Fruit fly (Drosophila melanogaster) S2 (cell line): ENCODE measurements around the gene alpha-Man-IIb.

Experiments
- CG8478 ChIP-seq: fragments of >200 bp; optimal IDR thresholded peaks from 2 replicates; lab custom pipeline; 2018
- CTCF ChIP-seq, 2 experiments: fragments of >200 bp; optimal IDR thresholded peaks; 2 replicates each; lab custom pipeline; 2018

alpha-Man-IIb gene

DNA sequence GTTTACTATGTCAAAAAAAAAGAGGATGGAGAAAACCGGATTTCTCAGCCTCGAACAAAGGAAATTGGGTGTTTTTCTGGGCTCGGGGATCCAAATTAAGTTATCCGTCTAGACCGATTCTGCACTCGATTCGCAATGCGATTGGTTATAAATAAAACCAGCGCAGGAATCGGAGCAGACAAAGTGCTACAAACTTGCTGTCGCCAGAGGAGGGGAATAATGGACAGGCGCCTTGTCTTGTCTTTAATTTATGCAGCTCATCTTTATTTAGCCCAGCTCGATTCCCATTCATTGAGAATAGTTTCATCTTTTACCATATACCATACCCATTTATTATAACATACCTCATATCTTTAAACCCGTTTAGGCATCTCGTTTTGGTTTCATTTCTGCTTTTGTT lies 630 bp downstream of the alpha-Man-IIb start:
- TF ChIP-seq CTCF (optimal IDR thresholded peaks at IDR 0.05; lab: Kevin White, UChicago), result no peak
- no peak for TF ChIP-seq CG8478 (lab: Kevin White, UChicago)

DNA sequence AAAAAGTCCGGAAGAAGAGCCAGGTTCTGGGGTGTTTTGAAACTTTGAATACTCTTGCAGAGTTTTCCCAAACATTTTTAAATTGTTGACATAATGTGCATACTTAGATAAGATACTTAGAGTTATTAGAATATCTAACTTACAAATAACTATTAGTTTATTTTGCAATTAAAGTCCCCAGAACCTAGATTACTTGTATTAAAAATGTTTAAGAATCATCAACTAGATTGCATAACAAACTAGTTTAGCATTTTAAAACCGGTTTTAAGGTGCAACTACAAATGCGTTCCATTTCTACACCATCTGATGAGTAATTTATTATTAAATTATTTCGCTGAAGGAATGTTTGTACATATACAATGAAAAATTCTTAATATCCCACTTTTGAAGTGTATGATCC lies 2.3 kb downstream of the alpha-Man-IIb start:
- TF ChIP-seq CG8478 (lab: Kevin White, UChicago) (no peak), CTCF (optimal IDR thresholded peaks at IDR 0.05; lab: Kevin White, UChicago) (no peak)

DNA sequence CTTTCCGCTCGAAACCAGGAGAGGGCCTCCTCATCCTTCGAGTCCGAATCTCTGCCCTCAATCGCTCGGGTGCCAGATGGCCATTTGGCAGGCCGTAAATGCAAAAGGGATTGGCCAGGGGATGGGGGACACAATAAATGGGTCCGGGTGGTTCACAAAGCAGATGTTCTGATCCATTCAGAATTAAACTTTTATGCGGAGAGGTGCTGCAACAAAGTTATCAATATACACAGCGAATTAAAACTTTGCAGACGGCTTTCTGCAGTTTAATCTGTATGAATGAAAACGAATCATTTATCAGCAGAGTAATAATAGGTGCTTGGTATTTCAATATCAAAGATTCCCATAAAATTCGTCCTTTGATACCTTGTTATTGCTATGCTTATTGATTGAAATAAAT lies 3.3 kb downstream of the alpha-Man-IIb start:
- TF ChIP-seq CG8478 (lab: Kevin White, UChicago) (no peak), CTCF (optimal IDR thresholded peaks at IDR 0.05; lab: Kevin White, UChicago) (no peak)

DNA sequence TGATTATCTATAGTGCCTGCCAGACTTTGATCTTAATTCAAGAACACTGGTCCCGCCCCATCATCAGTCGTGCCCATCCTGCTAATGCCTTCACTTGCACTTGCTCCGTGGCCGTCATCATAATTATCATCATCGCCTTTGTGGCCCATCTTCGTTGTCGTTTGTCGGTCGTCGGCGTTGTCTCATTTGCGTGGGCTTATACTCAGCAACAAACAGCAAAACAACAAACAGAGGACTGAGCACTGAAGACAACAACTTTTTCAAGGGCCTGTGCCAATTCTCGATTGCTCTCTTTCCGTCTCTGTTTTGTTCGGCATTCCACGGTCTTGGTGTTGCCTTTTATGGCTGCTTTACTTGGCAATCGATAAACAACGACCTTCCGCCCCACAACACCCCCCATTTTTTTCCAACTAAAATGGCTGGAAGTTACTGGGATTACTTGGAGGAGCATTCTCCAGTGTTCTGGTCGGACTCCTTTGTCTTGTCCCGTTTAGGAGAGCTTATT lies 3.9 kb downstream of the alpha-Man-IIb start:
- TF ChIP-seq CTCF (optimal IDR thresholded peaks at IDR 0.05; lab: Kevin White, UChicago) (no peak), CG8478 (lab: Kevin White, UChicago) (no peak)

DNA sequence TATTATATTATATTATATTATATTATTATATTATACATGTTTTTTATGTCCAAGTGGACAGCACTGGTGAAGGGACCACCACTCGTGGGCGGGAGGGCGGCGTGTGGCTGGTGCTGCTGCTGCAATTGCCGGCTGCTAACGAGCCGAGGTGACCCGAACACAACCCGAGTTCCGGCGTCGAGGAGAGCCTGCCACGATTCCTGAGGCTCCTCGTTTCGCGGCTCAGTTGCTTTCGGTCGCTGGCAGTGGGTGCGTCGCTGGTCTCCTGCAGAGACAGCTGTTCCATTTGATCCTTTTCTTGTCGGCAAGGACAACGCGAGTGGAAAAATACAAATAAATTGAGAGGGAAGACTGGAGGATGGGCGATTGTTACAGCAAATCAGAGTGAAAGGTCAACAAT lies 6.3 kb downstream of the alpha-Man-IIb start:
- no peak for TF ChIP-seq CTCF (optimal IDR thresholded peaks at IDR 0.05; lab: Kevin White, UChicago)
- TF ChIP-seq CG8478 (lab: Kevin White, UChicago), result no peak

DNA sequence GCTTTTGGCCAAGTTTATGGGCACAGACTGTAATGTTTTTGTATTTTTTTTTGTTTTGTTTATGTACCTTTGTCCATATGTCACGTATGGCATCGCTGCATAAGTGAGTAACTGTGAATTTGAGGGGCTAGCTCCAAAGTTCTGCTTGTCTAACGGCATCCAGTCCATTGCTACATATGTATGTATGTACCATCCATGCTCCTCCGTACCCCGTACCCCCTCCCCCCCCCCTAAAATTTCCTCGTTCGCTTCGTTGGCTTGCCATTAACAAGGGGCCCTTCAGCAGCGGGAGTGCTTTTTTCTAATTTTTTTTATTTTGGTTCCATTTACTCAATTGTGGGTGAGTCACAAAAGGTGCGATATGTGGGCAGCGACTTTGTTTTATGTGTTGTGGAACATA lies 10.1 kb downstream of the alpha-Man-IIb start:
- TF ChIP-seq CG8478 (lab: Kevin White, UChicago) (no peak), CTCF (optimal IDR thresholded peaks at IDR 0.05; lab: Kevin White, UChicago) (no peak)

DNA sequence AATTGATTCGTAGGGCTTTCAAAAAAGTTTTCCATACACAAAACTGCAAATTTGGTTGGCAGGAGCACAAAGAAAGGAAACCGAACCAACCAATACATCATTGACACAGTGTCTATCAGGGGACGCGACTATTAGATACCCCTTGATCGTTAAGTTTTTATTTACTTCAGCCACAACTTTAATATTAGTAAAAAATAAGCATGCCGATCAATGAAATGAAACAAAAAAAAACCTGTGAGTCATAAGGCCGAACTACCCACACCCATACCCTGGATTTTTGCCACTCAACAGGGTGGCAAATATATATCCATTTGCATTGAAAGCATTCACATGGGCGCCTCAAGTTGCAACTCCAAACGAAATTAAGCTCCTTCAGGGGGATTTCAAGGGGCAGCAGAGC lies 12.2 kb downstream of the alpha-Man-IIb start:
- TF ChIP-seq CG8478 (lab: Kevin White, UChicago) (no peak), CTCF (optimal IDR thresholded peaks at IDR 0.05; lab: Kevin White, UChicago) (no peak)

DNA sequence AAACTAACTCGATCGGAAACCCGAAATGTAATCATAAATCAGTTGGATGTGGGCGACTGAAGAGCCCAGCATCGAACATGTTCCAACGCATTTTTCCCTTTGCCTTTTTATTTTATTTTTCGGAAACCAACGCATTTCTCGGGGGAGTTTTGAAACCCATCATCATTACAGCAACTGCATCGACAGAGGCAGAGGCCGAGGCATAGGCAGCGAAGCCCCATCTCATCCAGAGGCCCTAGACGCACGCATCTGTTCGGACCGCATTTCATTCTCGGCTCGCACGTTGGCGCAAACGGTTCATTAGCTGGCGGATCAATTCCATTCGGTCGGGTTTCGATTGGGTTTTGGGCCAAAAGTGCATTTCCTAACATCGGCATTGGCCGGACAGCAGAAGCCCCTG lies 21.5 kb downstream of the alpha-Man-IIb start, which contains the start of gene CG4576:
Gene CG4576, plus strand, starts transcription at position 227 of the 400 bp plus-strand sequence.
- TF ChIP-seq CG8478 (lab: Kevin White, UChicago) (no peak), CTCF (optimal IDR thresholded peaks at IDR 0.05; lab: Kevin White, UChicago) (no peak)

DNA sequence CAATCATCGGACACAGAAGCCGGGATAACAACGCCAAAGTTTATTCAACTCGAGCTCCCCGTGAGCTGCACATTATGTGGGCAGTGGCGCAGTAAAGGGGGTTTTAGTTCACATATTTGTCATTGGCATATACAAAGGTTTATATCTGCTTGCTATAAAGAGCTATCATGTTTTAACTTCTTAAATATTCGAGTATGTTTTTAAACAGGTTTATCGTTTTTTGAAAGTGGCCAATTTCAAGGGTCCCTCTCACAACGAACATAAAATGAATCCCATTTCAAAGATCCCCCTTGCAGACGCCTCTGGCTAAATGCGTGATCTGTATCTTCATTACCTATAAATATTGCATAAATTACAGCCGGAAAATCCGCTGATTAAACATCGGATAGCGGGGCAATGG lies 23.5 kb downstream of the alpha-Man-IIb start:
- TF ChIP-seq CG8478 (lab: Kevin White, UChicago) (no peak), CTCF (optimal IDR thresholded peaks at IDR 0.05; lab: Kevin White, UChicago) (no peak)

DNA sequence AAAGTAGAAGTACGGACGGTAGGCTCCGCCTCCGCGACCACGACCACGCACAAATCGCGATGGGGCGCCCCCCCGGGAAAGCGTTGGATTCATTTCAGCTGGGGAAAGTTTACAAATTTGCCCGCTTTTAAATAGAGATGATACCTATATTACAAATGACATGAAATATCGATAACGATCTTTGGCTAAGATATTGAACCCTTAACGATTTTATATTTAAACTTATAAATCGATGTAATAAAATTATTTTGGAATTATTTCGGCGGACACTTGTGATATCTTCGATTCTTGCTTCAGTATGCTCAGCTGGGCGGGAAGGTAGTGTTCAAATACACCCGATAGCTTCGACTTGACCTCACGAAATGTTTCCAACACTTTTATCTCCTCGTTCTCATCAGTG lies 28.5 kb downstream of the alpha-Man-IIb start, which contains the start of gene rec:
Gene rec, minus strand, starts transcription at position 108 of the 400 bp plus-strand sequence.
- TF ChIP-seq CTCF (optimal IDR thresholded peaks at IDR 0.05; lab: Kevin White, UChicago) (no peak), CG8478 (lab: Kevin White, UChicago) (no peak)

DNA sequence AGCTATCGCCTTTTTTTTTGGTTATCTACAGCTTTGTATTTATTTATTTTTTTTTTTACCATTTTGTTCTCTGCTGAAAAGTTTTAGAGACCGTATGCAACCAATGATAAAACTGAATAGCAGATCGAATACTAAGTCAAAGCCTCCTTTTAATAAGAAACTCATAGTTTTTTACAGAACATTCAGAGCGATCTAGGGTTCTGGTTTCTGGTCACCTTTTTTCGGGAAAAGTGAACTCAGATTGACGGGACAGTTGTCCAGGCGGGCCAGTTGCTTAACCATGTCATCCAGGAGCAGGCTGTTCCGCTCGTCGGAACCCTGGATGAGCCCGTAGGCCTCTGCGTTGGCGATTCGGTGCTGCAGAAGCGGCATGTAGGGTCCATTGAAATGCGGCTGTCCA lies 29.3 kb downstream of the alpha-Man-IIb start, which contains the start of gene CG43318:
Gene CG43318, minus strand, starts transcription at position 101 of the 400 bp plus-strand sequence.
- TF ChIP-seq CG8478 (lab: Kevin White, UChicago), result no peak
- TF ChIP-seq CTCF (optimal IDR thresholded peaks at IDR 0.05; lab: Kevin White, UChicago), result no peak

DNA sequence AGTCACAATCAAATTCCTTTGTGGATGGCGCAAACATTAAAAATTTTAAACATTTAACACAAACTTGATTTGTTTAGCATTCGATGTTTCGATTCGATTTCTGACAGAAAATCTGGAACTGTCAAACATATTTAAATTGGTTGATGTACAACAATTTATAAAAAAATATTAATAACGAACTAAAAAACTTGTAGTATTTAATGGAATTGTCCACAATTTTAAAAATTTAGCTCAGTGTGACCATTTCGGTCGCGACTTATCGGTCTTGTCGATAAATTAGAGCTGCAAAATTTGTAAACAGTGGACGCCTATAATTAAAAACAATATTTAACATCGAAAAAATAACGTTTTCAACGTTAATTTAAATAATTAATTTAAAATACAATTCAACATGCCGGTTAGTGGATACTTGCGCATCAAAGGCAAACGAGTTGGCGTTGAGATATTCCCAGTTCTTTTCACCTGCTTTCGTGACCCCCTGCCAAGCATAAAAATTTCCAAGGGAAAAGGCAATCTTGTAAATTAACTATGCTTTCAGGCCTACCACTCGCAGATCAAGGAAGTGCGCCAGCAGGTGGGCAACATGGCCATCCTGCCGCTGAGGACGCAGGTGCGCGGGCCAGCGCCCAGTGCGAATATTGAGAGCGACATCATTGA lies 30.5 kb downstream of the alpha-Man-IIb start, which contains the start of the genes CG43317 and Arpc3A:
Gene CG43317, minus strand, starts transcription at position 51 of the 657 bp plus-strand sequence.
Gene Arpc3A, plus strand, starts transcription at position 274 of the 657 bp plus-strand sequence.
- no peak for TF ChIP-seq CTCF (optimal IDR thresholded peaks at IDR 0.05; lab: Kevin White, UChicago)
- no peak for TF ChIP-seq CG8478 (lab: Kevin White, UChicago)

DNA sequence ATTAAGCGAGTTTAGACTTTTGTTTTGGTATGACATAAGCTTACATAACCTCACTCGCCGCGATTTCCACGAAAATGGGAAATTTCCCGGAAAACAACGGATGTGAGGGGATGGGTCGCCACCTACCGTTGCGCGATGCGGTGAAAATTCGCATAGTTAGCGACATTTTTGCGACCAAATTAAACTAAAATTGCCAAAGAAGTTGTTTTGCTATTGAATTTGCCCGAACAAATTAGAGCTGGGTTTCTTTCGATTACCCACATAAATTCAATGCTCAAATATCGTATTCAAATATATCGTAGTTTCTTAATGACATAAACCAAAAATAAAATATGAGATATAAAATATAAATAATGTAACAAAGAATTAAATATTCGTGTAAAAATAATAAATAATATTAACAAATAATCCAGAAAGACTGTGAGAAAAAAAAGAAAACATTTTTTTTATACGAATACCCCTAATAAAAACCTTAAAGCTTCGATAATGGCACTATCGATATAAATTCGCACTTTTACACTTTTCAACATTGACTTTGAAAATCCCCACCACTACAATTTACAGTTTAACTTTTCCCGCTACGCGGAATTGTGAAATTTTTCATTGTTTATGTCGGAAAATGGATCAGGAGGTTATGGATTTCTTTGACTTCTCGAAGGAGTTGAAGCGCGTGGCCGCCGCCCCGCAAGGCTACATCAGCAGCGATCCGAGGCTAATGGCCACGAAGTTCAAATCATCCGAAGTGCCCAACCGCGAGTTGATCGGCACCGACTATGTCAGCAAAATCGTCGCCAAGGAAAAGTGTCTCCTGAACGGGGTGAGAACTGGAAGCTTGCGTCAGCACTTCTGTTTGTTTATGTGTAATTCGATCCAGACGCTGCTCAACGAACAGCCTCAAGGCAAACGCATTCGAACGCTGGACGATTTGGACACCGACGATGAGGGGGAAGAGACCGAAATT lies 33.1 kb downstream of the alpha-Man-IIb start, which contains the start of the genes ND-23 and spn-E:
Gene ND-23, minus strand, starts transcription at position 254 of the 961 bp plus-strand sequence.
Gene spn-E, plus strand, starts transcription at position 556 of the 961 bp plus-strand sequence.
- TF ChIP-seq CG8478 (lab: Kevin White, UChicago) (no peak), CTCF (optimal IDR thresholded peaks at IDR 0.05; lab: Kevin White, UChicago) (no peak)

DNA sequence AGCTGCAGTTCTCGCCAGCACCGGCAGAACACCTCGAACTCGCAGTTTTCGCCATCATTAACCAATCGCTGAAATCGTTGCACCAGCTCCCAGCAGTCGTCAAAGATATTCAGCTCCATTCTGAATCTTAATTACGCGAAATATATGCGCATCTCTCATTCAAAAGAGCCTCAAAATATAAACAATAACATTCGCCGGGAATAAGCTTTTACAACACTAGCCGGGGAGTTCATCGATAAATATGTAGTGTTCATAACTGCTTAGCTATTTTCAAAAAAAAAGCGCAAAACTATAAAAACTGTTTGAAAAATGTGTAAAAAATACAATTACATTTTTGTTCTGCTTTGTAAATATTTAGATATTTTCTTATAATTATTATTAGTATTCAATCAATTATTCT lies 35.2 kb downstream of the alpha-Man-IIb start, which contains the start of gene Pbp45:
Gene Pbp45, minus strand, starts transcription at position 222 of the 400 bp plus-strand sequence.
- no peak for TF ChIP-seq CTCF (optimal IDR thresholded peaks at IDR 0.05; lab: Kevin White, UChicago)
- no peak for TF ChIP-seq CG8478 (lab: Kevin White, UChicago)
